Worm (Caenorhabditis elegans): ENCODE results near the gene C47D12.4.

Gene C47D12.4

ce11 chrII:11634681-11635527 lies 46.7 kb upstream of the C47D12.4 start (continued):
- TF ChIP-seq F16B12.6 (tag; optimal IDR thresholded peaks at IDR 0.05) (peak; percentile 15), elt-3 (tag; optimal IDR thresholded peaks at IDR 0.05) (peak in 2 of 6 experiments; percentile 21 to 63), snpc-4 (tag; optimal IDR thresholded peaks at IDR 0.05) (peak; percentile 33), ceh-90 (tag; optimal IDR thresholded peaks at IDR 0.05) (no peak), ztf-4 (tag; optimal IDR thresholded peaks at IDR 0.05) (peak; percentile 83), nhr-84 (tag; optimal IDR thresholded peaks at IDR 0.05) (no peak)

DNA sequence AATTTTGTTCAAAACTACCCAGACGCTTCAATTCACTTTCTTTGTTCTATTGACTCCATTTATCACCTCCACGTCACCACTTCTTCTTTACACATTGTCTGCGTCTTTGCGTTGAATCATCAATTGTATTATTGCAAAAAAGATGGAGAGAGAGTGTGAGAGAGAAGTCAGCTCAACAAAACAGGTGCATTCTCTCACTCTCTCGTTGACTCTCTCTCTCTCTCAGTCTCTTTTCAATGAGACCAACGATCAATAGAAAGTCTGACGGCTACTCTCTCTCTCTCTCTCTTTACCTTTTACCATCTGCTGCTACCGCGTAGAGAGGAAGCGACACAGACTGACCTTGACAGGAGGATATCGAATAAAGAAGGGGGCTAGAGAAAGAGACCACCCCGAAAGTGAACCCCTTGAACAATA lies 45.8 kb upstream of the C47D12.4 start:
- TF ChIP-seq zag-1 (tag; optimal IDR thresholded peaks at IDR 0.05) (no peak), aha-1 (tag; optimal IDR thresholded peaks at IDR 0.05) (no peak), efl-3 (GFP tag; optimal IDR thresholded peaks at IDR 0.05) (no peak), pqm-1 (tag; optimal IDR thresholded peaks at IDR 0.05) (no peak), lin-13 (GFP tag; optimal IDR thresholded peaks at IDR 0.05) (peak; percentile 90), lin-39 (tag; optimal IDR thresholded peaks at IDR 0.05) (peak; percentile 65), unc-98 (GFP tag; IDR thresholded peaks at IDR 0.05) (no peak), fos-1 (tag; optimal IDR thresholded peaks at IDR 0.05) (peak; percentile 97), ztf-11 (tag; optimal IDR thresholded peaks at IDR 0.05) (peak in 1 of 2 experiments; percentile 30), C04F5.9 (tag; optimal IDR thresholded peaks at IDR 0.05) (peak; percentile 57), lin-35 (GFP tag; optimal IDR thresholded peaks at IDR 0.05) (peak; percentile 65 to 71), skn-1 (tag; optimal IDR thresholded peaks at IDR 0.05) (peak; percentile 63), ceh-8 (GFP tag; optimal IDR thresholded peaks at IDR 0.05) (peak; percentile 31), pag-3 (tag; optimal IDR thresholded peaks at IDR 0.05; ENCODE audit: borderline replicate concordance, insufficient read depth) (no peak), nhr-76 (tag; optimal IDR thresholded peaks at IDR 0.05) (peak; percentile 49), hlh-17 (GFP tag; optimal IDR thresholded peaks at IDR 0.05; ENCODE audit: borderline replicate concordance) (no peak), unc-86 (tag; optimal IDR thresholded peaks at IDR 0.05) (peak; percentile 11), aly-2 (tag; optimal IDR thresholded peaks at IDR 0.05) (peak; percentile 91), mep-1 (tag; optimal IDR thresholded peaks at IDR 0.05) (peak; percentile 86), nhr-47 (tag; optimal IDR thresholded peaks at IDR 0.05) (peak; percentile 86), unc-130 (tag; optimal IDR thresholded peaks at IDR 0.05) (peak; percentile 54), nhr-85 (tag) (peak; percentile 100), fkh-4 (tag; optimal IDR thresholded peaks at IDR 0.05; ENCODE audit: borderline replicate concordance) (peak; percentile 9), vab-15 (tag; optimal IDR thresholded peaks at IDR 0.05) (peak; percentile 1), jun-1 (tag; optimal IDR thresholded peaks at IDR 0.05) (peak; percentile 95), zip-4 (GFP tag; optimal IDR thresholded peaks at IDR 0.05) (no peak), pax-3 (tag; optimal IDR thresholded peaks at IDR 0.05) (peak; percentile 52), dpl-1 (GFP tag; optimal IDR thresholded peaks at IDR 0.05) (peak; percentile 46 to 64 (median 49)), sup-37 (GFP tag; optimal IDR thresholded peaks at IDR 0.05) (peak; percentile 68), nhr-77 (tag; optimal IDR thresholded peaks at IDR 0.05) (peak; percentile 94), rnt-1 (tag; optimal IDR thresholded peaks at IDR 0.05) (peak; percentile 90), blmp-1 (tag; optimal IDR thresholded peaks at IDR 0.05) (peak; percentile 98), C16A3.4 (tag; optimal IDR thresholded peaks at IDR 0.05) (peak; percentile 80), nhr-20 (tag; optimal IDR thresholded peaks at IDR 0.05) (peak; percentile 96), efl-1 (optimal IDR thresholded peaks at IDR 0.05) (peak; percentile 73 to 80), efl-1 (GFP tag; optimal IDR thresholded peaks at IDR 0.05 in 1 of 2) (peak; percentile 30 to 96), egl-27 (tag; optimal IDR thresholded peaks at IDR 0.05) (peak; percentile 88 to 97), unc-62 (GFP tag; optimal IDR thresholded peaks at IDR 0.05) (no peak), xbp-1 (tag; optimal IDR thresholded peaks at IDR 0.05) (peak; percentile 88), lin-14 (GFP tag; optimal IDR thresholded peaks at IDR 0.05) (peak; percentile 97), nhr-28 (tag; optimal IDR thresholded peaks at IDR 0.05) (no peak), fkh-8 (tag; optimal IDR thresholded peaks at IDR 0.05) (peak; percentile 24), snu-23 (GFP tag; optimal IDR thresholded peaks at IDR 0.05) (peak; percentile 94), nhr-237 (tag; optimal IDR thresholded peaks at IDR 0.05) (peak; percentile 79)

Measured in whole organism, L1 larva.